Worm (Caenorhabditis elegans): ENCODE measurements around the gene EGAP1.5.

- TF ChIP-seq ets-7 (tag; optimal IDR thresholded peaks at IDR 0.05): no peak
- TF ChIP-seq B0310.2 (tag; optimal IDR thresholded peaks at IDR 0.05): no peak
- TF ChIP-seq ceh-36 (tag; optimal IDR thresholded peaks at IDR 0.05): no peak
- no peak for TF ChIP-seq ama-1 (optimal IDR thresholded peaks at IDR 0.05)
- no peak for TF ChIP-seq tra-4 (tag; optimal IDR thresholded peaks at IDR 0.05)
- TF ChIP-seq flt-1 (GFP tag; IDR thresholded peaks at IDR 0.05): no peak
- TF ChIP-seq F13C5.2 (tag; optimal IDR thresholded peaks at IDR 0.05): no peak
- no peak for TF ChIP-seq tbx-11 (GFP tag; IDR thresholded peaks at IDR 0.05)
- no peak for TF ChIP-seq aly-1 (tag; optimal IDR thresholded peaks at IDR 0.05)
- no peak for TF ChIP-seq scrt-1 (GFP tag; IDR thresholded peaks at IDR 0.05)
- no peak for TF ChIP-seq hmbx-1 (tag; optimal IDR thresholded peaks at IDR 0.05)
Observed at ce11 chrIII:5886893-5887292, 44.6 kb upstream of the EGAP1.5 start, which contains the start of gene C28H8.7.

All from whole organism, early embryonic.